Fruit fly (Drosophila melanogaster): ENCODE measurements around the gene CG6638.

CG6638 gene

DNA sequence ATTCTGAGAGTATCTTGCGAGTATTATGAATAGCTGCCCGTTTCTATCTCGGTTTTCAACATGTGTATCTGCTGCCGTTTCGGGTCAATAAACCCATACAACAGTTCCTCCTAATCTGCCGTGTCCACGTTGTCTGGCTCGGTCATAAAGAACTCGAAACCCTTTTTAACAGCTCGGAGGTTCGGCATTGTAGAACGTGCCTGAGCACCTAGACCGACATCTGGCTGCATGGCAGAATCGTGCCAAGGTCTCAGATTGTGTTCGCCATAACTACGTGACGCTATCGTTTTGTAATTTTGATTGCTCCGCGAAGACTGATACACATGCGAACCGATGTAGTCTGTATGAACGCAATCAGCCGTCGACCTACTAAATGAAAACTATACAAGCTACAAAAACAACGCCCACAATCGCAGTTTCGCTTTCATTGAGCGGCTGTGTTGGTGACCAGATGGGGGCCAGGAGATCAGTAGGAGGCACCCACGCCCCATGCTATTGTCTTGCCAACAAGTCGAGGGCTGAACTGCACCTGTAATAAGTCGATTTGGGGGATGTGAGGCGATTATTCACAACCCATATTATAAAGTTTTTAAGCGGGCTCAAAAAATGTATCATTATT lies 21.7 kb downstream of the CG6638 start:
- TF ChIP-seq amos (GFP tag; IDR thresholded peaks at IDR 0.05; ENCODE audit: partially characterized antibody) (no peak), CG7963 (GFP tag; IDR thresholded peaks at IDR 0.05; ENCODE audit: partially characterized antibody) (no peak), CG12769 (tag; optimal IDR thresholded peaks at IDR 0.05) (peak; percentile 13), CG15696 (tag; optimal IDR thresholded peaks at IDR 0.05) (no peak), br (optimal IDR thresholded peaks at IDR 0.05) (no peak), CG17612 (GFP tag; IDR thresholded peaks at IDR 0.05) (no peak), repo (GFP tag; optimal IDR thresholded peaks at IDR 0.05) (no peak), CG12071 (GFP tag; optimal IDR thresholded peaks at IDR 0.05) (no peak), Fer1 (GFP tag; optimal IDR thresholded peaks at IDR 0.05) (no peak), bowl (GFP tag; IDR thresholded peaks at IDR 0.05) (no peak), bsh (GFP tag; optimal IDR thresholded peaks at IDR 0.05) (no peak), CG1792 (GFP tag; optimal IDR thresholded peaks at IDR 0.05) (no peak), CG15514 (GFP tag; optimal IDR thresholded peaks at IDR 0.05) (no peak), Taf1 (GFP tag; IDR thresholded peaks at IDR 0.05) (no peak), CG4617 (GFP tag; optimal IDR thresholded peaks at IDR 0.05; ENCODE audit: borderline replicate concordance) (no peak), gce (GFP tag; IDR thresholded peaks at IDR 0.05) (no peak), slou (GFP tag; optimal IDR thresholded peaks at IDR 0.05) (no peak), Fer3 (tag; optimal IDR thresholded peaks at IDR 0.05) (no peak), CG13894 (tag; optimal IDR thresholded peaks at IDR 0.05) (no peak), Camta (GFP tag; optimal IDR thresholded peaks at IDR 0.05) (no peak), CG2202 (tag; optimal IDR thresholded peaks at IDR 0.05) (no peak), gem (tag; optimal IDR thresholded peaks at IDR 0.05) (no peak), cwo (GFP tag; optimal IDR thresholded peaks at IDR 0.05) (peak; percentile 76), Elba2 (GFP tag; optimal IDR thresholded peaks at IDR 0.05) (no peak), CG15479 (GFP tag; optimal IDR thresholded peaks at IDR 0.05) (no peak), ara (GFP tag; IDR thresholded peaks at IDR 0.05) (0 out of 2 replicates have a peak, but pooled peaks have one; percentile 43), wek (GFP tag; optimal IDR thresholded peaks at IDR 0.05) (no peak), vvl (GFP tag; IDR thresholded peaks at IDR 0.05) (no peak), CG4328 (GFP tag; optimal IDR thresholded peaks at IDR 0.05) (no peak), NK7.1 (GFP tag; optimal IDR thresholded peaks at IDR 0.05) (no peak), CG12155 (GFP tag; optimal IDR thresholded peaks at IDR 0.05) (no peak), CG17186 (GFP tag; optimal IDR thresholded peaks at IDR 0.05) (no peak), CoRest (tag; optimal IDR thresholded peaks at IDR 0.05) (no peak), dm (GFP tag; optimal IDR thresholded peaks at IDR 0.05) (no peak), sr (GFP tag; IDR thresholded peaks at IDR 0.05) (peak; percentile 94), CG4404 (GFP tag; IDR thresholded peaks at IDR 0.05) (no peak), hb (GFP tag; IDR thresholded peaks at IDR 0.05; ENCODE audit: partially characterized antibody) (no peak), Rx (GFP tag; IDR thresholded peaks at IDR 0.05) (no peak), zen (tag; optimal IDR thresholded peaks at IDR 0.05) (no peak), CG42726 (GFP tag; IDR thresholded peaks at IDR 0.05; ENCODE audit: partially characterized antibody) (no peak), aop (GFP tag; IDR thresholded peaks at IDR 0.05) (no peak), HmgD (GFP tag; optimal IDR thresholded peaks at IDR 0.05) (no peak), her (GFP tag; optimal IDR thresholded peaks at IDR 0.05) (no peak), toy (GFP tag; IDR thresholded peaks at IDR 0.05) (no peak), ERR (GFP tag; optimal IDR thresholded peaks at IDR 0.05) (no peak), eve (GFP tag; optimal IDR thresholded peaks at IDR 0.05) (no peak), ftz-f1 (GFP tag; optimal IDR thresholded peaks at IDR 0.05) (peak; percentile 74), CG10654 (GFP tag; optimal IDR thresholded peaks at IDR 0.05) (no peak), CG12104 (GFP tag; optimal IDR thresholded peaks at IDR 0.05) (no peak), Dbx (GFP tag; IDR thresholded peaks at IDR 0.05) (no peak), sisA (GFP tag; IDR thresholded peaks at IDR 0.05) (no peak)
